Fruit fly (Drosophila melanogaster) whole organism, embryonic: ENCODE measurements around the gene CG9393.

Experiments used
- Antp ChIP-seq: fragments of 200-800 bp; sonication (Bioruptor generic); optimal IDR thresholded peaks from 3 replicates; lab custom pipeline; 2016; ENCODE audit warnings: missing biosample characterization, missing genetic modification characterization
- CG10147 ChIP-seq: fragments of 200-800 bp; sonication (Bioruptor generic); optimal IDR thresholded peaks from 2 replicates; lab custom pipeline; 2019; ENCODE audit warnings: missing biosample characterization, mild to moderate bottlenecking, missing genetic modification characterization, moderate library complexity
- CG10979 ChIP-seq: fragments of 200-800 bp; sonication (Bioruptor generic); optimal IDR thresholded peaks from 2 replicates; lab custom pipeline; 2018; ENCODE audit warnings: missing biosample characterization, mild to moderate bottlenecking, missing genetic modification characterization, moderate library complexity
- CG11398 ChIP-seq: fragments of 200-800 bp; sonication (Bioruptor generic); optimal IDR thresholded peaks from 2 replicates; lab custom pipeline; 2016; ENCODE audit warnings: missing biosample characterization, missing genetic modification characterization
- CG11723 ChIP-seq: fragments of 200-800 bp; sonication (Bioruptor generic); optimal IDR thresholded peaks from 2 replicates; lab custom pipeline; 2017; ENCODE audit warnings: missing biosample characterization, mild to moderate bottlenecking, missing genetic modification characterization
- CG12236 ChIP-seq: fragments of 200-800 bp; sonication (Bioruptor generic); optimal IDR thresholded peaks from 2 replicates; lab custom pipeline; 2016; ENCODE audit warnings: missing biosample characterization, missing genetic modification characterization
- CG12299 ChIP-seq: fragments of 200-800 bp; sonication (Bioruptor generic); optimal IDR thresholded peaks from 2 replicates; lab custom pipeline; 2018; ENCODE audit warnings: missing biosample characterization, mild to moderate bottlenecking, missing genetic modification characterization
- CG17359 ChIP-seq: fragments of 200-800 bp; sonication (Bioruptor generic); optimal IDR thresholded peaks from 3 replicates; lab custom pipeline; 2018; ENCODE audit warnings: missing biosample characterization, mild to moderate bottlenecking, missing genetic modification characterization, moderate library complexity
- CG2889 ChIP-seq: fragments of 200-800 bp; sonication (Bioruptor generic); IDR thresholded peaks from 3 replicates; pipeline ENCODE4 v1.3.6; 2022; ENCODE audit warnings: missing biosample characterization, missing genetic modification characterization
- CG30403 ChIP-seq: fragments of 200-800 bp; sonication (Bioruptor generic); optimal IDR thresholded peaks from 3 replicates; lab custom pipeline; 2016; ENCODE audit warnings: missing biosample characterization, missing genetic modification characterization
- CG7357 ChIP-seq: fragments of 200-800 bp; sonication (Bioruptor generic); IDR thresholded peaks from 3 replicates; pipeline ENCODE4 v1.3.6; 2022; ENCODE audit warnings: missing biosample characterization, missing genetic modification characterization
- CG7372 ChIP-seq: fragments of 200-800 bp; sonication (Bioruptor generic); IDR thresholded peaks from 2 replicates; pipeline ENCODE4 v1.3.6; 2022; ENCODE audit warnings: missing biosample characterization, missing genetic modification characterization
- CG8290 ChIP-seq, 3 experiments: fragments of 200-800 bp; sonication (Bioruptor generic); optimal IDR thresholded peaks; 2 replicates each; lab custom pipeline; 2016 to 2019; ENCODE audit warnings: missing biosample characterization in 3 of 3, missing genetic modification characterization in 3 of 3, mild to moderate bottlenecking in 2 of 3, moderate library complexity in 1 of 3
- CG9215 ChIP-seq: fragments of 200-800 bp; sonication (Bioruptor generic); IDR thresholded peaks from 2 replicates; pipeline ENCODE4 v1.3.6; 2022; ENCODE audit warnings: missing biosample characterization, missing genetic modification characterization
- CoRest ChIP-seq: fragments of 200-800 bp; sonication (Bioruptor generic); optimal IDR thresholded peaks from 3 replicates; lab custom pipeline; 2018; ENCODE audit warnings: missing biosample characterization, mild to moderate bottlenecking, missing genetic modification characterization, moderate library complexity
- Deaf1 ChIP-seq: fragments of 200-800 bp; optimal IDR thresholded peaks from 3 replicates; lab custom pipeline; 2019; ENCODE audit warnings: missing biosample characterization, mild to moderate bottlenecking, missing genetic modification characterization, moderate library complexity
- Doc3 ChIP-seq: fragments of 200-800 bp; sonication (Bioruptor generic); IDR thresholded peaks from 3 replicates; pipeline ENCODE4 v1.3.6; 2022; ENCODE audit warnings: missing biosample characterization, missing genetic modification characterization; ENCODE audit not compliant: partially characterized antibody
- ERR ChIP-seq: fragments of 200-800 bp; sonication (Bioruptor generic); optimal IDR thresholded peaks from 2 replicates; lab custom pipeline; 2016; ENCODE audit warnings: missing biosample characterization, missing genetic modification characterization
- GATAe ChIP-seq: fragments of 200-800 bp; sonication (Bioruptor generic); conservative IDR thresholded peaks from 2 replicates; pipeline ENCODE4 v1.3.6; 2022; ENCODE audit warnings: missing biosample characterization, missing genetic modification characterization
- HLH3B ChIP-seq: fragments of 200-800 bp; sonication (Bioruptor generic); IDR thresholded peaks from 2 replicates; pipeline ENCODE4 v1.3.6; 2022; ENCODE audit warnings: missing biosample characterization, missing genetic modification characterization
- Hr39 ChIP-seq: fragments of >200 bp; optimal IDR thresholded peaks from 2 replicates; lab custom pipeline; 2017
- MTF-1 ChIP-seq: fragments of 200-800 bp; sonication (Bioruptor generic); optimal IDR thresholded peaks from 2 replicates; lab custom pipeline; 2018; ENCODE audit warnings: missing biosample characterization, mild to moderate bottlenecking, missing genetic modification characterization, borderline replicate concordance
- NC2α ChIP-seq: fragments of 200-800 bp; sonication (Bioruptor generic); optimal IDR thresholded peaks from 2 replicates; lab custom pipeline; 2016; ENCODE audit warnings: missing biosample characterization, missing genetic modification characterization
- Oaz ChIP-seq: fragments of 200-800 bp; sonication (Bioruptor generic); IDR thresholded peaks from 2 replicates; pipeline ENCODE4 v1.3.6; 2022; ENCODE audit warnings: missing biosample characterization, missing genetic modification characterization
- Rfx ChIP-seq: fragments of 200-800 bp; sonication (Bioruptor generic); IDR thresholded peaks from 2 replicates; pipeline ENCODE4 v1.3.6; 2022; ENCODE audit warnings: missing biosample characterization, missing genetic modification characterization
- Scr ChIP-seq: fragments of 200-800 bp; sonication (Bioruptor generic); IDR thresholded peaks from 2 replicates; pipeline ENCODE4 v1.3.6; 2022; ENCODE audit warnings: missing biosample characterization, missing genetic modification characterization; ENCODE audit not compliant: partially characterized antibody
- Trl ChIP-seq, 3 experiments: fragments of >200 bp in 2 of 3; fragments of 200-800 bp in 1 of 3; sonication (Bioruptor generic) in 1 of 3; optimal IDR thresholded peaks; 2 replicates in 1 of 3; 3 replicates in 2 of 3; lab custom pipeline; 2016 to 2017; ENCODE audit warnings: missing biosample characterization in 1 of 3, missing genetic modification characterization in 1 of 3
- ato ChIP-seq: fragments of 200-800 bp; sonication (Bioruptor generic); IDR thresholded peaks from 2 replicates; pipeline ENCODE4 v1.3.6; 2022; ENCODE audit warnings: missing biosample characterization, missing genetic modification characterization; ENCODE audit not compliant: partially characterized antibody
- dan ChIP-seq: fragments of 200-800 bp; sonication (Bioruptor generic); IDR thresholded peaks from 2 replicates; pipeline ENCODE4 v1.3.6; 2022; ENCODE audit warnings: missing biosample characterization, missing genetic modification characterization
- danr ChIP-seq: fragments of 200-800 bp; sonication (Bioruptor generic); IDR thresholded peaks from 2 replicates; pipeline ENCODE4 v1.3.6; 2022; ENCODE audit warnings: missing biosample characterization, missing genetic modification characterization
- dati ChIP-seq: fragments of 200-800 bp; sonication (Bioruptor generic); IDR thresholded peaks from 2 replicates; pipeline ENCODE4 v1.3.6; 2022; ENCODE audit warnings: missing biosample characterization, missing genetic modification characterization
- dm ChIP-seq: fragments of 200-800 bp; sonication (Bioruptor generic); optimal IDR thresholded peaks from 3 replicates; lab custom pipeline; 2016; ENCODE audit warnings: missing biosample characterization, missing genetic modification characterization
- fd96Cb ChIP-seq: fragments of 200-800 bp; sonication (Bioruptor generic); optimal IDR thresholded peaks from 2 replicates; lab custom pipeline; 2018; ENCODE audit warnings: missing biosample characterization, mild to moderate bottlenecking, missing genetic modification characterization, moderate library complexity
- grn ChIP-seq: fragments of 200-800 bp; sonication (Bioruptor generic); optimal IDR thresholded peaks from 3 replicates; lab custom pipeline; 2017; ENCODE audit warnings: missing biosample characterization, missing genetic modification characterization
- kni ChIP-seq: fragments of 200-800 bp; sonication (Bioruptor generic); optimal IDR thresholded peaks from 3 replicates; lab custom pipeline; 2017; ENCODE audit warnings: mild to moderate bottlenecking, missing biosample characterization, missing genetic modification reagents, missing genetic modification characterization
- mam ChIP-seq: fragments of 200-800 bp; sonication (Bioruptor generic); optimal IDR thresholded peaks from 3 replicates; lab custom pipeline; 2016; ENCODE audit warnings: missing biosample characterization, missing genetic modification characterization
- run ChIP-seq: fragments of 200-800 bp; sonication (Bioruptor generic); optimal IDR thresholded peaks from 3 replicates; lab custom pipeline; 2018; ENCODE audit warnings: missing biosample characterization, mild to moderate bottlenecking, missing genetic modification characterization
- sd ChIP-seq: fragments of 200-800 bp; sonication (Bioruptor generic); optimal IDR thresholded peaks from 3 replicates; lab custom pipeline; 2018; ENCODE audit warnings: missing biosample characterization, mild to moderate bottlenecking, missing genetic modification characterization, moderate library complexity
- sim ChIP-seq: fragments of 200-800 bp; sonication (Bioruptor generic); IDR thresholded peaks from 2 replicates; pipeline ENCODE4 v1.3.6; 2022; ENCODE audit warnings: missing biosample characterization, missing genetic modification characterization
- tio ChIP-seq: fragments of 200-800 bp; sonication (Bioruptor generic); optimal IDR thresholded peaks from 2 replicates; lab custom pipeline; 2017; ENCODE audit warnings: missing biosample characterization, missing genetic modification characterization, inconsistent platforms
- toy ChIP-seq: fragments of 200-800 bp; sonication (Bioruptor generic); IDR thresholded peaks from 2 replicates; pipeline ENCODE4 v1.3.6; 2022; ENCODE audit warnings: missing biosample characterization, missing genetic modification characterization
- unc-4 ChIP-seq: fragments of 200-800 bp; sonication (Bioruptor generic); IDR thresholded peaks from 2 replicates; pipeline ENCODE4 v1.3.6; 2022; ENCODE audit warnings: missing biosample characterization, missing genetic modification characterization; ENCODE audit not compliant: partially characterized antibody
- unpg ChIP-seq: fragments of 200-800 bp; sonication (Bioruptor generic); optimal IDR thresholded peaks from 3 replicates; lab custom pipeline; 2018; ENCODE audit warnings: missing biosample characterization, mild to moderate bottlenecking, missing genetic modification characterization, moderate library complexity
- yki ChIP-seq: fragments of >200 bp; optimal IDR thresholded peaks from 3 replicates; lab custom pipeline; 2018

CG9393 gene

DNA sequence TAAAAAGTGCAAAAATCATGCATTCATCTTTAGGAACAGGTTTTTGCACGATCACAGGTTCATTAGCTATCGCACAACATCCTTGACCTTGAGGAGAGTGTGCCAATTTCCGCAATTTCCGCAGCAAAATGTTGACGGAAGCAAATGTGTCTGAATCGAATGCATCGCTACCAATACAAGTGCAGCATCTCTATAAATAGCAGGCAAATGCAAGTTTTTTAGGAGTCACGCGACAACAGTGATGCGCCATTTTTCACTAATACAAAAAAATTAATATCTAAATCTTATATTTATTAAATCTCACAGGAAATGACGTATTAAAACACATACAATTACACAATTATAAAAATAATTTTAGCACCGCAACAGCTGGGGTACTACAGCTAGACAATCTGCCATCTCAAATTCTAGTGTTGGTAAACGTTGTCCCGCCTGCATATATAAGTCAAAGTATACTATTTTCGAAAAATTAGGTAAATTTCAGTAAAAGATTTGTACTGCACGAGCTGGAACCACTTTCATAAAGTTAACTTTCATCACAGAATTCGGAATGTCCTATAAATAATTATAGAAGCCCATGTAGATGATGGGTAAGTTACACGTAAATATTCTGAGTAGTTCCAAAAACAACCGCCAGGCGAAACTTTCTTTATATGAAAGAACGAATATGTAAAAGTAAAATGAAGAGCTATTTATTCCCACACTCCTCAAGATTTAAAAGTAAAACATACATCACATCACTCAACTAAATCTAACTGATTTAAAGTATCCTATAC, 10.5 kb upstream of the CG9393 start, which contains the start of gene CG9399 (continued):
- peak; percentile 88 for TF ChIP-seq MTF-1 (GFP tag; lab: Kevin White, UChicago)
- peak; percentile 74 for TF ChIP-seq CG11398 (GFP tag; lab: Kevin White, UChicago)
- no peak for TF ChIP-seq unc-4
- TF ChIP-seq tio, result peak; percentile 97
- peak; percentile 84 for TF ChIP-seq sd (tag; lab: Kevin White, UChicago)
- TF ChIP-seq CoRest (tag; lab: Kevin White, UChicago), result peak; percentile 98
- peak; percentile 99 for TF ChIP-seq Rfx
- peak; percentile 90 for TF ChIP-seq GATAe (GFP tag; lab: Robert Waterston, UW)
- TF ChIP-seq dati (GFP tag; lab: Robert Waterston, UW), result peak; percentile 96
- TF ChIP-seq Doc3 (GFP tag; lab: Robert Waterston, UW), result 0 out of 3 replicates have a peak, but pooled peaks have one; percentile 43
- TF ChIP-seq Hr39 (lab: Kevin White, UChicago), result no peak
- peak; percentile 99 for TF ChIP-seq CG30403 (GFP tag; lab: Kevin White, UChicago)
- TF ChIP-seq CG17359 (tag; lab: Kevin White, UChicago), result peak; percentile 98
- peak; percentile 98 for TF ChIP-seq unpg (GFP tag; lab: Kevin White, UChicago)
- peak; percentile 92 for TF ChIP-seq CG9215 (GFP tag; lab: Robert Waterston, UW)
- TF ChIP-seq yki, result no peak
- peak; percentile 97 for TF ChIP-seq CG7372 (GFP tag; lab: Robert Waterston, UW)
- TF ChIP-seq HLH3B (GFP tag; lab: Robert Waterston, UW), result peak; percentile 98
- peak; percentile 49 for TF ChIP-seq Scr
- peak; percentile 79 for TF ChIP-seq kni (GFP tag; lab: Kevin White, UChicago)
- peak; percentile 81 for TF ChIP-seq NC2α (GFP tag; lab: Kevin White, UChicago)
- TF ChIP-seq CG10979 (tag; lab: Kevin White, UChicago), result peak; percentile 95
- peak; percentile 94 for TF ChIP-seq danr (GFP tag; lab: Robert Waterston, UW)
- TF ChIP-seq ERR (GFP tag; lab: Kevin White, UChicago), result peak; percentile 82
- peak; percentile 92 for TF ChIP-seq CG10147
- peak; percentile 95 for TF ChIP-seq Oaz (GFP tag; lab: Robert Waterston, UW)
- TF ChIP-seq run, result peak; percentile 94
- peak; percentile 95 for TF ChIP-seq sim (GFP tag; lab: Robert Waterston, UW)
- TF ChIP-seq CG7357 (GFP tag; lab: Robert Waterston, UW), result peak; percentile 92
- peak; percentile 89 for TF ChIP-seq toy (GFP tag; lab: Robert Waterston, UW)
- no peak for TF ChIP-seq ato
- TF ChIP-seq grn (GFP tag; lab: Kevin White, UChicago), result peak; percentile 65
- peak; percentile 95 for TF ChIP-seq CG8290 (GFP tag; optimal IDR thresholded peaks at IDR 0.05; lab: Kevin White, UChicago)
- TF ChIP-seq CG8290 (tag; optimal IDR thresholded peaks at IDR 0.05; lab: Kevin White, UChicago), result peak; percentile 92
- TF ChIP-seq CG12236 (GFP tag; lab: Kevin White, UChicago), result peak; percentile 83
- TF ChIP-seq dm (GFP tag; lab: Kevin White, UChicago), result peak; percentile 79
- peak; percentile 92 for TF ChIP-seq mam (GFP tag; lab: Kevin White, UChicago)
- peak; percentile 85 for TF ChIP-seq dan
- peak; percentile 91 for TF ChIP-seq Antp (GFP tag; lab: Kevin White, UChicago)
- TF ChIP-seq CG2889 (GFP tag; lab: Robert Waterston, UW), result peak; percentile 97
- TF ChIP-seq CG11723 (GFP tag; lab: Kevin White, UChicago), result peak; percentile 95
- peak in 1 of 2 experiments; percentile 85 for TF ChIP-seq Trl (optimal IDR thresholded peaks at IDR 0.05; lab: Kevin White, UChicago)
- peak; percentile 91 for TF ChIP-seq Trl (GFP tag; optimal IDR thresholded peaks at IDR 0.05; lab: Kevin White, UChicago)
- TF ChIP-seq fd96Cb (tag; lab: Kevin White, UChicago), result peak; percentile 96
- TF ChIP-seq Deaf1 (tag; lab: Kevin White, UChicago), result peak; percentile 73
- TF ChIP-seq CG12299 (tag; lab: Kevin White, UChicago), result peak; percentile 95
- TF ChIP-seq, all 482 proteins: peak for 456
